Worm (Caenorhabditis elegans): ENCODE measurements around the gene F17E9.15.

The F17E9.15 gene

ce11 chrIV:8379683-8380082, 32.5 kb downstream of the F17E9.15 start, which contains the start of gene praf-3:
Gene praf-3, plus strand, starts transcription at chrIV:8379983.
- no peak for TF ChIP-seq nfyb-1 (GFP tag; IDR thresholded peaks at IDR 0.05)
- no peak for TF ChIP-seq dox-1 (GFP tag; IDR thresholded peaks at IDR 0.05)
- TF ChIP-seq pbrm-1 (GFP tag; IDR thresholded peaks at IDR 0.05): no peak
- TF ChIP-seq B0019.2 (GFP tag; conservative IDR thresholded peaks at IDR 0.05): no peak
- no peak for TF ChIP-seq hrde-1 (tag; optimal IDR thresholded peaks at IDR 0.05; ENCODE audit: borderline replicate concordance)
- no peak for TF ChIP-seq athp-1 (tag; optimal IDR thresholded peaks at IDR 0.05)
- no peak for TF ChIP-seq somi-1 (GFP tag; optimal IDR thresholded peaks at IDR 0.05)
- TF ChIP-seq F55B11.4 (tag; optimal IDR thresholded peaks at IDR 0.05; ENCODE audit: borderline replicate concordance, insufficient read depth): no peak
- no peak for TF ChIP-seq hlh-12 (tag; optimal IDR thresholded peaks at IDR 0.05)
- TF ChIP-seq ztf-18 (tag; optimal IDR thresholded peaks at IDR 0.05): no peak
- TF ChIP-seq rpc-1 (optimal IDR thresholded peaks at IDR 0.05): no peak
- no peak for TF ChIP-seq rpc-1 (tag; optimal IDR thresholded peaks at IDR 0.05)
- TF ChIP-seq efl-1 (GFP tag; optimal IDR thresholded peaks at IDR 0.05): no peak
- no peak for TF ChIP-seq lin-54 (GFP tag; optimal IDR thresholded peaks at IDR 0.05)
- no peak for TF ChIP-seq T26A5.8 (tag; optimal IDR thresholded peaks at IDR 0.05)
- TF ChIP-seq D2030.7 (GFP tag; IDR thresholded peaks at IDR 0.05): no peak
- TF ChIP-seq tbx-9 (tag; optimal IDR thresholded peaks at IDR 0.05; ENCODE audit: borderline replicate concordance): no peak
- TF ChIP-seq hlh-26 (GFP tag; conservative IDR thresholded peaks at IDR 0.05): no peak
- TF ChIP-seq die-1 (tag; optimal IDR thresholded peaks at IDR 0.05): no peak
- no peak for TF ChIP-seq snpc-1.1 (tag; optimal IDR thresholded peaks at IDR 0.05; ENCODE audit: insufficient read depth)
- TF ChIP-seq egl-18 (GFP tag; IDR thresholded peaks at IDR 0.05): no peak

- TF ChIP-seq zim-3 (tag; optimal IDR thresholded peaks at IDR 0.05) (no peak), dpff-1 (tag; optimal IDR thresholded peaks at IDR 0.05) (no peak), C06A6.2 (GFP tag; conservative IDR thresholded peaks at IDR 0.05) (no peak), mel-28 (tag; optimal IDR thresholded peaks at IDR 0.05; ENCODE audit: borderline replicate concordance) (no peak), nhr-80 (tag; optimal IDR thresholded peaks at IDR 0.05) (peak; percentile 93), unc-62 (GFP tag; optimal IDR thresholded peaks at IDR 0.05) (peak; percentile 54), dox-1 (GFP tag; IDR thresholded peaks at IDR 0.05) (no peak), let-607 (tag; optimal IDR thresholded peaks at IDR 0.05) (peak in 1 of 2 experiments; percentile 40), nhr-27 (tag; optimal IDR thresholded peaks at IDR 0.05) (no peak), tbp1 (GFP tag; optimal IDR thresholded peaks at IDR 0.05) (peak; percentile 24), akir-1 (GFP tag; optimal IDR thresholded peaks at IDR 0.05) (no peak), D2030.7 (GFP tag; IDR thresholded peaks at IDR 0.05) (no peak)
These were observed 33.1 kb downstream of the F17E9.15 start for ce11 chrIV:8380266-8380850.

ce11 chrIV:8382695-8383094, 35.5 kb downstream of the F17E9.15 start, which contains the start of gene D2096.9:
Gene D2096.9, minus strand, starts transcription at chrIV:8382795.
- TF ChIP-seq nhr-80 (tag; optimal IDR thresholded peaks at IDR 0.05): no peak
- no peak for TF ChIP-seq ztf-25 (GFP tag; IDR thresholded peaks at IDR 0.05)
- TF ChIP-seq somi-1 (GFP tag; optimal IDR thresholded peaks at IDR 0.05): no peak
- TF ChIP-seq B0019.2 (GFP tag; conservative IDR thresholded peaks at IDR 0.05): no peak
- TF ChIP-seq Y53F4B.3 (GFP tag; IDR thresholded peaks at IDR 0.05): no peak
- no peak for TF ChIP-seq K12H6.12 (tag; optimal IDR thresholded peaks at IDR 0.05)
- TF ChIP-seq T26A5.8 (tag; optimal IDR thresholded peaks at IDR 0.05): no peak

- TF ChIP-seq zfh-2 (GFP tag; conservative IDR thresholded peaks at IDR 0.05) (no peak), aptf-2 (GFP tag; conservative IDR thresholded peaks at IDR 0.05) (no peak), rcor-1 (GFP tag; IDR thresholded peaks at IDR 0.05) (no peak), Y95B8A.8 (GFP tag; IDR thresholded peaks at IDR 0.05) (no peak), cebp-2 (GFP tag; IDR thresholded peaks at IDR 0.05) (no peak), lir-1 (GFP tag; conservative IDR thresholded peaks at IDR 0.05) (no peak), mes-4 (tag; optimal IDR thresholded peaks at IDR 0.05) (no peak), madf-8 (GFP tag; conservative IDR thresholded peaks at IDR 0.05) (no peak)
These were observed 37.5 kb downstream of the F17E9.15 start for ce11 chrIV:8384737-8385136.

All from whole organism, young adult.